Worm (Caenorhabditis elegans) whole organism, L3 larva: ENCODE results near the gene mip-1.
A peak's percentile ranks its signal among the peaks of the same experiment; 100 is the strongest.
"Not testable (repeated sequence)": the region's sequence is repeated elsewhere in the genome, so short reads cannot be mapped to it uniquely, and the experiment has no call there.

ENCODE experiments used
- R02D3.7 ChIP-seq: fragments of 150-350 bp; optimal IDR thresholded peaks from 2 replicates; lab custom pipeline; 2014; ENCODE audit warnings: missing biosample characterization, missing genetic modification characterization
- ZK546.5 ChIP-seq: sonication (generic microtip); optimal IDR thresholded peaks from 2 replicates; lab custom pipeline; 2017; ENCODE audit warnings: missing biosample characterization, missing genetic modification characterization
- aly-2 ChIP-seq: fragments of 150-350 bp; optimal IDR thresholded peaks from 2 replicates; lab custom pipeline; 2014; ENCODE audit warnings: missing biosample characterization, missing genetic modification characterization
- ama-1 ChIP-seq: fragments of 150-350 bp; optimal IDR thresholded peaks from 2 replicates; lab custom pipeline; 2018
- ceh-16 ChIP-seq: sonication (generic microtip); optimal IDR thresholded peaks from 2 replicates; lab custom pipeline; 2017; ENCODE audit warnings: missing biosample characterization, missing genetic modification characterization
- ceh-28 ChIP-seq: fragments of 150-350 bp; optimal IDR thresholded peaks from 2 replicates; lab custom pipeline; 2014; ENCODE audit warnings: missing biosample characterization, missing genetic modification reagents, missing genetic modification characterization
- ceh-82 ChIP-seq: fragments of 150-350 bp; optimal IDR thresholded peaks from 2 replicates; lab custom pipeline; 2014; ENCODE audit warnings: missing biosample characterization, missing genetic modification characterization
- egl-27 ChIP-seq: sonication (generic microtip); optimal IDR thresholded peaks from 4 replicates; lab custom pipeline; 2017; ENCODE audit warnings: missing biosample characterization, missing genetic modification reagents, missing genetic modification characterization
- egl-5 ChIP-seq: fragments of 150-350 bp; optimal IDR thresholded peaks from 2 replicates; lab custom pipeline; 2017; ENCODE audit warnings: missing biosample characterization, missing genetic modification reagents, missing genetic modification characterization, inconsistent platforms
- elt-1 ChIP-seq: fragments of 150-350 bp; optimal IDR thresholded peaks from 2 replicates; lab custom pipeline; 2014; ENCODE audit warnings: missing biosample characterization, missing genetic modification characterization
- elt-2 ChIP-seq: sonication (generic microtip); optimal IDR thresholded peaks from 2 replicates; lab custom pipeline; 2016; ENCODE audit warnings: missing genetic modification reagents, mild to moderate bottlenecking, missing genetic modification characterization, missing compliant biosample characterization
- elt-3 ChIP-seq, 3 experiments: fragments of 150-350 bp in 1 of 3; sonication (generic microtip) in 2 of 3; optimal IDR thresholded peaks; 2 replicates in 2 of 3; 4 replicates in 1 of 3; lab custom pipeline; 2014 to 2017; ENCODE audit warnings: missing biosample characterization in 3 of 3, missing genetic modification characterization in 3 of 3
- eor-1 ChIP-seq, 2 experiments: fragments of 150-350 bp; optimal IDR thresholded peaks; 2 replicates each; lab custom pipeline; 2014 to 2018; ENCODE audit warnings: missing biosample characterization in 2 of 2, missing genetic modification characterization in 2 of 2
- fkh-10 ChIP-seq: sonication (generic microtip); optimal IDR thresholded peaks from 2 replicates; lab custom pipeline; 2017; ENCODE audit warnings: missing biosample characterization, missing genetic modification reagents, missing genetic modification characterization
- fos-1 ChIP-seq: fragments of 150-350 bp; optimal IDR thresholded peaks from 2 replicates; lab custom pipeline; 2014; ENCODE audit warnings: missing biosample characterization, missing genetic modification characterization
- hmg-11 ChIP-seq: sonication (generic microtip); optimal IDR thresholded peaks from 2 replicates; lab custom pipeline; 2016; ENCODE audit warnings: missing genetic modification characterization, missing compliant biosample characterization
- jun-1 ChIP-seq: fragments of 150-350 bp; optimal IDR thresholded peaks from 2 replicates; lab custom pipeline; 2014; ENCODE audit warnings: missing biosample characterization, missing genetic modification reagents, missing genetic modification characterization
- lin-15B ChIP-seq: fragments of 150-350 bp; optimal IDR thresholded peaks from 2 replicates; lab custom pipeline; 2014; ENCODE audit warnings: missing biosample characterization, missing genetic modification characterization
- lin-39 ChIP-seq: fragments of 150-350 bp; optimal IDR thresholded peaks from 2 replicates; lab custom pipeline; 2018; ENCODE audit warnings: missing biosample characterization, missing genetic modification reagents, missing genetic modification characterization
- lsy-12 ChIP-seq: sonication (generic microtip); optimal IDR thresholded peaks from 2 replicates; lab custom pipeline; 2016; ENCODE audit warnings: mild to moderate bottlenecking, missing genetic modification characterization, missing compliant biosample characterization
- mdl-1 ChIP-seq: fragments of 150-350 bp; optimal IDR thresholded peaks from 2 replicates; lab custom pipeline; 2014; ENCODE audit warnings: missing biosample characterization, missing genetic modification characterization
- mml-1 ChIP-seq: fragments of 150-350 bp; sonication (generic microtip); optimal IDR thresholded peaks from 3 replicates; lab custom pipeline; 2014; ENCODE audit warnings: missing biosample characterization, missing genetic modification characterization
- nfya-1 ChIP-seq: sonication (generic microtip); optimal IDR thresholded peaks from 2 replicates; lab custom pipeline; 2017; ENCODE audit warnings: missing genetic modification characterization, mild to moderate bottlenecking, missing compliant biosample characterization, antibody characterized with exemption, moderate library complexity; ENCODE audit not compliant: insufficient read depth
- nhr-11 ChIP-seq: fragments of 150-350 bp; optimal IDR thresholded peaks from 2 replicates; lab custom pipeline; 2014; ENCODE audit warnings: missing biosample characterization, missing genetic modification characterization
- nhr-23 ChIP-seq: fragments of 150-350 bp; optimal IDR thresholded peaks from 2 replicates; lab custom pipeline; 2014; ENCODE audit warnings: missing biosample characterization, missing genetic modification reagents, missing genetic modification characterization
- nhr-237 ChIP-seq: fragments of 150-350 bp; optimal IDR thresholded peaks from 2 replicates; lab custom pipeline; 2014; ENCODE audit warnings: missing biosample characterization, missing genetic modification characterization
- nhr-25 ChIP-seq: sonication (generic microtip); optimal IDR thresholded peaks from 2 replicates; lab custom pipeline; 2017; ENCODE audit warnings: missing biosample characterization, missing genetic modification characterization
- nhr-28 ChIP-seq: fragments of 150-350 bp; optimal IDR thresholded peaks from 2 replicates; lab custom pipeline; 2014; ENCODE audit warnings: missing biosample characterization, missing genetic modification characterization
- nhr-43 ChIP-seq: sonication (generic microtip); optimal IDR thresholded peaks from 2 replicates; lab custom pipeline; 2016; ENCODE audit warnings: mild to moderate bottlenecking, missing genetic modification characterization, missing compliant biosample characterization; ENCODE audit not compliant: poor library complexity, severe bottlenecking
- nhr-76 ChIP-seq: fragments of 150-350 bp; sonication (generic microtip); optimal IDR thresholded peaks from 5 replicates; lab custom pipeline; 2014; ENCODE audit warnings: missing biosample characterization, missing genetic modification characterization
- nhr-77 ChIP-seq: fragments of 150-350 bp; optimal IDR thresholded peaks from 2 replicates; lab custom pipeline; 2014; ENCODE audit warnings: missing biosample characterization, missing genetic modification characterization
- pha-4 ChIP-seq: fragments of 150-350 bp; optimal IDR thresholded peaks from 2 replicates; lab custom pipeline; 2014; ENCODE audit warnings: missing biosample characterization, missing genetic modification reagents, missing genetic modification characterization
- pqm-1 ChIP-seq: fragments of 150-350 bp; optimal IDR thresholded peaks from 2 replicates; lab custom pipeline; 2017; ENCODE audit warnings: missing biosample characterization, missing genetic modification characterization, inconsistent platforms
- sea-2 ChIP-seq: fragments of 150-350 bp; sonication (generic microtip); optimal IDR thresholded peaks from 4 replicates; lab custom pipeline; 2014; ENCODE audit warnings: missing biosample characterization, missing genetic modification reagents, missing genetic modification characterization
- snpc-4 ChIP-seq: fragments of 150-350 bp; optimal IDR thresholded peaks from 2 replicates; lab custom pipeline; 2014; ENCODE audit warnings: missing biosample characterization, missing genetic modification characterization
- tbx-2 ChIP-seq: sonication (generic microtip); optimal IDR thresholded peaks from 2 replicates; lab custom pipeline; 2016; ENCODE audit warnings: mild to moderate bottlenecking, missing genetic modification characterization, missing compliant biosample characterization
- unc-62 ChIP-seq: fragments of 150-350 bp; sonication (generic microtip); optimal IDR thresholded peaks from 4 replicates; lab custom pipeline; 2014; ENCODE audit warnings: missing biosample characterization, missing genetic modification reagents, missing genetic modification characterization
- ztf-4 ChIP-seq: fragments of 150-350 bp; optimal IDR thresholded peaks from 2 replicates; lab custom pipeline; 2014; ENCODE audit warnings: missing biosample characterization, missing genetic modification characterization

Gene mip-1

DNA sequence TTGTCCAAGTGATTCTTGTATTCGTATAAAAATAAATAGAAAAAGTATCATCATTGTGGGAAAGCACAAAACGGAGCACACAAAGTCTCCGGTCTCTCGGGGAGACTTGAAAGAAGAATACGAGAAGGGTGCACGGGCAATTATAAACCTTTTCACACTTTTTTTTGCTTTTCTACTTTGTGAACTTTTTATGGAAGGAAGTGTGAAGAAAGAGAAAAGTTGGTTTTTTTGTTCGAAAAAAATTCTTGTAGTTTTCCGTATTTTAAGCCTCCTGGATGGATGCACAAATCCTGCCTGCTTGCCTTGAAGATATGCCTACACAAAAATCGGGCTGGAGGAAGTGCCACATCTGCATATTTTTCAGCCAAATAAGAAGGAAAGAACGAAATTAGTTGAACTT is 14.9 kb upstream of the mip-1 start, which contains the start of gene B0393.7:
Gene B0393.7 (minus strand): TSS at position 101 of the 400 bp plus-strand sequence.
- TF ChIP-seq snpc-4 (no peak), egl-5 (tag; lab: Kevin White, UChicago) (no peak), fkh-10 (no peak), egl-27 (tag; lab: Kevin White, UChicago) (no peak), ceh-16 (tag; lab: Kevin White, UChicago) (no peak), lsy-12 (tag; lab: Kevin White, UChicago) (no peak), unc-62 (GFP tag; lab: Kevin White, UChicago) (no peak), mml-1 (no peak)

DNA sequence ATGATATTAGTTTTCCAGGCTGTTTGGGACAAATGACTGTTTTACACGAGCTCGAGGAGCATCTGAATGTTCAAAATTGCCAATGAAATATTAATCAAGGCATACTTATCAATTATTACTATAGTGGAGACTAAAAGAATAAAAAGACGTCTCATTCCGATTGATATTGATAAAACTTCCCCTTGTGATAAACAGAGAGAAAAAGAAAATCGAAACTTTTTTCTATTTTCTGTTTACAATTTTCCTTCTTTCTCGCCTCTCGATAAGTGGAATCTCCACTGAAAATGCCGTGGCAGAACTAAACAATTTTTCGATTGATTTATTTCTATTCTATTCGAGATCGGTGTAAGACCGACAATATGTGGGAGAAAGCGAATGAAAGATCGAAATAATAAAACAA is 13.0 kb upstream of the mip-1 start, which contains the start of gene B0393.9:
Gene B0393.9 (minus strand): TSS at position 303 of the 400 bp plus-strand sequence.
- TF ChIP-seq elt-2 (tag; lab: Kevin White, UChicago) (peak; percentile 55), nhr-76 (tag; lab: Kevin White, UChicago) (no peak), elt-1 (no peak), nhr-237 (tag; lab: Kevin White, UChicago) (no peak), aly-2 (tag; lab: Kevin White, UChicago) (no peak), fkh-10 (no peak), pqm-1 (tag; lab: Kevin White, UChicago) (peak; percentile 35), lin-39 (no peak)

DNA sequence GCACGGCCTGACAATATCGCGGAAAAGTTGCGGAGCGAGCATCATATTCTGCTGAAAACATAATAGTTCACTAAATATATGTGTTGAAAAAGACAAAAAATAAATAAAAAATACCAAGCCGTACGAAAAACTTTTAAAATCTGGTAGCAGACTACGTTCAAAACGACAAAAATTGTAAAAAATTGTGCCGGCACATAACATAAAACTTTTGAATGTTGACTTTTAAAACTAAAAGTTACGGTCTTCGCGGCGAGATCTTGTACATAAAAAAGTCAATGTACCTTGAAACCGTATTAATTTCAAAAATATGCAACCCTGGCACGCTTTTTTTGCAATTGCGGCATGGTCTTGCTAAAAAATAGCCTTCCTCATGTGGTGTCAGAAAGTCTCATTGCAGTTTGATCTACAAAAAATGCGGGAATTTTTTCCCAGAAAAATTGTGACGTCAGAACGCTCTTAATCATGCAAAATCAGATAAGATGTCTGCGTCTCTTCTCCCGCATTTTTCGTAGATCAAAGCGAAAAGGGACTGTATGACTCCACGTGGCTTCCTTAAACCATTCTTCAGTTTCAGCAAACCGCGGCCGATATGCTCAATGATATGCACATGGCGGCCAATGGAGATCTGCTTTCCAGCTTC is 10.8 kb upstream of the mip-1 start, which contains the start of the genes gex-5 and C38D4.10:
Gene gex-5 (minus strand): TSS at position 51 of the 640 bp plus-strand sequence.
Gene C38D4.10 (plus strand): TSS at position 590 of the 640 bp plus-strand sequence.
- not testable (repeated sequence) for TF ChIP-seq elt-3 (tag; optimal IDR thresholded peaks at IDR 0.05; lab: Kevin White, UChicago); unc-62 (GFP tag; lab: Kevin White, UChicago); nhr-23

DNA sequence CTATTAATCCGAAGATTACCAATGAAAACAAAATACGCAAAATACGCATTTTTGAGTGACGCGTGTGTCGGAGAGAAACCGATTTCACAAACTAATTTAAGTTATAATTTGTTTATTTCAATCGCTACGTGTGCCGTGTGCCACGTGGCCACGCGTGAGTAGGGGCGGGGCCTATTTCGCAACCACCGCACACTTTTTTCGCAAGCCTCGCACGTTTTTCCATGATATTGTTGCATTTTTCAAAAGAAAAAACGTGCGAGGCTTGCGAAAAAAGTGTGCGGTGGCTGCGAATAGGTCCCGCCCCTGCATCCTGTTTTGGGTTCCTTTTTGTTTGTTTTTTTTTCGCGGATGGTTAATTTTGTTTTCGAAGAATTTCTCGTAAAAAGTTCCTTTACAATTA is 7.8 kb upstream of the mip-1 start, which contains the start of gene enu-3.2:
Gene enu-3.2 (minus strand): TSS at position 105 of the 400 bp plus-strand sequence.
- TF ChIP-seq mdl-1; snpc-4; lin-15B (tag; lab: Kevin White, UChicago): not testable (repeated sequence)

DNA sequence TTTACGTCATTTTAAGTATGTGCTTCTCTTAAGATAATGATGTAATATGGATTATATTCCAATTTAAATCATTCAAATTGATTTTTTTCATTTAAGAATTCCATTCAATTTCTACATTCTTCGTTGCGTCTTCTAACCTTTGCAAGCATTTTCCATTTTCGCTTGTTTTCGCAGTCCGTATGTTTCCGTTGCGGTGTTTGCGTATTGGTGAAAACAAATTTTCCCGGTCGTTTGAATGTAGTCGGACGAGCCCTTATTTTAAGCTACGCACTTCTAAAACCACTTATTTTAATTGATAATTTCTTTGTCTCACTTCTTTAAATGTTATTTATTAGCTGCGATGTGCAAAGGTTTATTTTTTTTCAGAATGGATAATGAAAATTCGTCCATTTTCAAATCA is 7.2 kb upstream of the mip-1 start, which contains the start of gene mel-28:
Gene mel-28 (plus strand): TSS at position 367 of the 400 bp plus-strand sequence.
- TF ChIP-seq pha-4 (tag; lab: Kevin White, UChicago) (peak; percentile 48), nhr-28 (tag; lab: Kevin White, UChicago) (no peak), mdl-1 (no peak), egl-5 (tag; lab: Kevin White, UChicago) (peak; percentile 44), nhr-11 (tag; lab: Kevin White, UChicago) (no peak), tbx-2 (tag; lab: Kevin White, UChicago) (no peak), lin-15B (tag; lab: Kevin White, UChicago) (peak; percentile 20), unc-62 (GFP tag; lab: Kevin White, UChicago) (no peak), hmg-11 (tag; lab: Kevin White, UChicago) (no peak), elt-3 (tag; optimal IDR thresholded peaks at IDR 0.05; lab: Kevin White, UChicago) (no peak), nhr-237 (tag; lab: Kevin White, UChicago) (no peak), ceh-16 (tag; lab: Kevin White, UChicago) (no peak)

DNA sequence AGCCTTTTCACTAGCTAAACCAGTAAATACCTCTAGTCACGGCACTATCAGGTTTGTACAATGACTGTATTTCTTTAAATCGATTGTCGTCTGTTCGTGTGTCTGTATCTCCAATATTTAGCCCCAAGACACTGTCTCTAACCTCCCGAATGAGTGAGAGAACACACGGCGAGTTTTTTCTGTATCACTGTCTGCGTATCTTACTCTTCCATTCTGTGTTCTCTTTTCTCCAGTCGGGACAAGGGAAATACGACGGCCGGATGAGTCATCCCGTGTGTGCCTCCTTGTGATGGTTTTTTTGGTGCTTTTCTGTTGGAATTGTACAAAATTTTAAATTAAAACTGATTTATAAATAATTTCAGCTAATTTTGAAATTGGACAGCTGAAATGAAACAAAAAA is 3.2 kb downstream of the mip-1 start:
- TF ChIP-seq jun-1 (tag; lab: Kevin White, UChicago) (peak; percentile 96), lin-39 (peak; percentile 22), fos-1 (tag; lab: Kevin White, UChicago) (peak; percentile 99), lsy-12 (tag; lab: Kevin White, UChicago) (peak; percentile 61), nhr-237 (tag; lab: Kevin White, UChicago) (no peak), nhr-25 (tag; lab: Kevin White, UChicago) (peak; percentile 65), elt-3 (tag; optimal IDR thresholded peaks at IDR 0.05; lab: Kevin White, UChicago) (peak in 2 of 3 experiments; percentile 8 to 45), egl-27 (tag; lab: Kevin White, UChicago) (no peak), eor-1 (tag; optimal IDR thresholded peaks at IDR 0.05; lab: Kevin White, UChicago) (no peak), nfya-1 (tag; lab: Kevin White, UChicago) (peak; percentile 85), nhr-43 (peak; percentile 45), ceh-28 (tag; lab: Kevin White, UChicago) (peak; percentile 73), ZK546.5 (tag; lab: Kevin White, UChicago) (no peak), nhr-23 (peak; percentile 70), sea-2 (GFP tag; lab: Kevin White, UChicago) (no peak), R02D3.7 (tag; lab: Kevin White, UChicago) (peak; percentile 42), nhr-76 (tag; lab: Kevin White, UChicago) (no peak), ama-1 (lab: Kevin White, UChicago) (peak; percentile 59), ceh-16 (tag; lab: Kevin White, UChicago) (no peak), nhr-11 (tag; lab: Kevin White, UChicago) (no peak), ceh-82 (tag; lab: Kevin White, UChicago) (no peak), nhr-28 (tag; lab: Kevin White, UChicago) (no peak), pha-4 (tag; lab: Kevin White, UChicago) (peak; percentile 90), nhr-77 (tag; lab: Kevin White, UChicago) (peak; percentile 66), fkh-10 (no peak), unc-62 (GFP tag; lab: Kevin White, UChicago) (no peak), ztf-4 (no peak)
